Worm (Caenorhabditis elegans): Measurements from ENCODE around the gene C56G2.4.

- no peak for TF ChIP-seq ceh-82 (tag; optimal IDR thresholded peaks at IDR 0.05)
- no peak for TF ChIP-seq nhr-28 (tag; optimal IDR thresholded peaks at IDR 0.05)
- no peak for TF ChIP-seq zag-1 (tag; optimal IDR thresholded peaks at IDR 0.05)
- no peak for TF ChIP-seq ZK546.5 (tag; optimal IDR thresholded peaks at IDR 0.05)
- TF ChIP-seq elt-1 (tag; optimal IDR thresholded peaks at IDR 0.05) = no peak
Measured at ce11 chrIII:6316795-6317194, 14.7 kb upstream of the C56G2.4 start.
